Worm (Caenorhabditis elegans): ENCODE data around the gene R12B2.7.

Gene R12B2.7

DNA sequence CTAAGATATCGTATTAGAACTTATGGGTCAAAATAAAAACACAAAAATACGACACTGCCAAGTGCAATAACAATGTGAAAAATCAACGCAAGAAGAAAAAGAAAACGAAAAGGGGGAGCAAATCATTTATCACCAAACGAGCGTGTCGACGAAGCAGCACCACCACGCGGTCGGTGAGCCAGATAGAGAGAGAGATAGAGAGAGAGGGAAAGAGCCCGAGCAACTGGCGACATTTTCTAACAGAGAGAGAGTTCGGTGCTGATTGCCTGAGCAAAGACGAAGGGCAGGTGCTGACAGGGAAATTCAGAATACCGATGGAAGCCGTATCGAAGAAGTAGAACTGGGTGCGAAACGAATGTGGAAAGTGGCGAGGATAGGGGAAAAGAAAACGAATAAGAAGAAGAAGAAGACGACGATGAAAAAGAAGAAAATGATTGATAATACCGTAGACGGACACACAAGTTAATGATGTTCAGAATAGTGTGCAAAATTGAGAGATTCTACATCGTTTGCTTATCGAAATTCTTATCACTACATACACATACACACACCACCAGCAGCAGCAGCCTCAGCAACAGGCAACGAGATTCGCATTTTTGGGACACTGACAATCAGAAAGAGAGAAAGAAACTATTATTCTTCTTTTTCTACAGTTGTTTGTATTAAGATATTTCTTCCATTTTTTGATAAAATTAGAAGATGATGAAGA lies 20.5 kb downstream of the R12B2.7 start (continued):
- peak in 1 of 2 experiments; percentile 31 for TF ChIP-seq mdl-1 (tag; optimal IDR thresholded peaks at IDR 0.05)
- peak in 1 of 2 experiments; percentile 1 for TF ChIP-seq daf-16 (GFP tag; optimal IDR thresholded peaks at IDR 0.05)
- peak; percentile 69 for TF ChIP-seq daf-16 (tag; optimal IDR thresholded peaks at IDR 0.05)

DNA sequence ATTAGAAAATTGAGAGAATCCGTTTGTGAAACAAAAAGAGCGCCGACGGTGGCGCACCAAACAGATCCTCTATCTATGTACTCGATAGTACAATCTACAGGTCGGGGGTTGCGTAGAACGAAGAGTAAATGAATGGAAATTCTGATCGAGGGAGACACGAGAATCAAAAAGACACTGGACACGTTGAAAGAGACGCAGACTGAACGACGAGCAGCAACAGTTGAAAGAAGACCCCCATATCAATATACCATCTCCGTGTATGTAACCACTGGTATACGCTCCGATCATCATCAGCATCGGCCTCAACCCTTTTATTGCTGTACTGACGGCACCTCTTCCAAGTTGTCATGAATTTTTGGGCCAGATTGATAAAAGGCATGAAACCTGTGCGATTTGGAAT lies 21.4 kb downstream of the R12B2.7 start:
- TF ChIP-seq daf-16 (GFP tag; optimal IDR thresholded peaks at IDR 0.05) (no peak), daf-16 (tag; optimal IDR thresholded peaks at IDR 0.05) (peak; percentile 30), fos-1 (tag; optimal IDR thresholded peaks at IDR 0.05) (no peak), saeg-2 (GFP tag; IDR thresholded peaks at IDR 0.05) (no peak), ama-1 (optimal IDR thresholded peaks at IDR 0.05) (no peak), nhr-41 (GFP tag; IDR thresholded peaks at IDR 0.05) (no peak), unc-62 (GFP tag; optimal IDR thresholded peaks at IDR 0.05 in 1 of 2) (peak in 1 of 2 experiments; percentile 86), unc-62 (tag; optimal IDR thresholded peaks at IDR 0.05) (no peak), mdl-1 (tag; optimal IDR thresholded peaks at IDR 0.05) (peak in 1 of 2 experiments; percentile 2)

DNA sequence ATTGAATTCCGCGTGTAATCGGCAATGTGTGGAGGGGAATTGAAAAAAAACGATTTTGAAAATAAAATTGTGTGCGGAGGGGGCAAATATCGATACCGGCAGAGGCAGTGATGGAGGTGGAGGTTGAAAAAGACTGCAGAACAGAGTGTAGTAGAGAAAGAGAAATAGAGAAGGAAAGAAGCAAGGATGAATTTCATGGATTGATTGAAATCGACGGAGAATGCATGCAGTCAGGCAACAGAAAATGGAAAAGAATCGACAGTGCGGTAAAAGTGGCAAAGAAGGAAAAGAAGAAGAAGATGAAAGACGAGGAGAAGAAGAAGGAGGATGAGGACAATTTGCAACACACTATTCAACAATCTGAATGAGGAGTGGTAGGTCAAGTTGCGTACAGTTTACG lies 22.0 kb downstream of the R12B2.7 start, which contains the start of gene W04D12.1:
W04D12.1 (plus strand) TSS at position 111 of the 400 bp plus-strand sequence.
- no peak for TF ChIP-seq R02D3.7 (tag; optimal IDR thresholded peaks at IDR 0.05)
- peak in 1 of 2 experiments; percentile 63 for TF ChIP-seq unc-62 (GFP tag; optimal IDR thresholded peaks at IDR 0.05 in 1 of 2)
- TF ChIP-seq unc-62 (tag; optimal IDR thresholded peaks at IDR 0.05), result no peak
- no peak for TF ChIP-seq Y105C5A.15 (GFP tag; IDR thresholded peaks at IDR 0.05)
- TF ChIP-seq nhr-42 (GFP tag; IDR thresholded peaks at IDR 0.05), result no peak
- no peak for TF ChIP-seq lin-39 (tag; optimal IDR thresholded peaks at IDR 0.05)
- TF ChIP-seq ama-1 (optimal IDR thresholded peaks at IDR 0.05), result no peak
- no peak for TF ChIP-seq snpc-4 (tag; optimal IDR thresholded peaks at IDR 0.05)
- TF ChIP-seq Y48G9A.11 (GFP tag; IDR thresholded peaks at IDR 0.05), result no peak
- 0 out of 2 replicates have a peak, but pooled peaks have one; percentile 15 for TF ChIP-seq ZK337.2 (GFP tag; IDR thresholded peaks at IDR 0.05)
- TF ChIP-seq nhr-111 (GFP tag; optimal IDR thresholded peaks at IDR 0.05), result no peak
- no peak for TF ChIP-seq F37D6.2 (tag; optimal IDR thresholded peaks at IDR 0.05)
- TF ChIP-seq nhr-77 (tag; optimal IDR thresholded peaks at IDR 0.05), result no peak
- no peak for TF ChIP-seq lin-38 (GFP tag; IDR thresholded peaks at IDR 0.05)
- TF ChIP-seq zag-1 (tag; optimal IDR thresholded peaks at IDR 0.05), result no peak
- TF ChIP-seq snpc-1.2 (GFP tag; IDR thresholded peaks at IDR 0.05), result 0 out of 2 replicates have a peak, but pooled peaks have one; percentile 32
- TF ChIP-seq ceh-20 (GFP tag; IDR thresholded peaks at IDR 0.05), result no peak

DNA sequence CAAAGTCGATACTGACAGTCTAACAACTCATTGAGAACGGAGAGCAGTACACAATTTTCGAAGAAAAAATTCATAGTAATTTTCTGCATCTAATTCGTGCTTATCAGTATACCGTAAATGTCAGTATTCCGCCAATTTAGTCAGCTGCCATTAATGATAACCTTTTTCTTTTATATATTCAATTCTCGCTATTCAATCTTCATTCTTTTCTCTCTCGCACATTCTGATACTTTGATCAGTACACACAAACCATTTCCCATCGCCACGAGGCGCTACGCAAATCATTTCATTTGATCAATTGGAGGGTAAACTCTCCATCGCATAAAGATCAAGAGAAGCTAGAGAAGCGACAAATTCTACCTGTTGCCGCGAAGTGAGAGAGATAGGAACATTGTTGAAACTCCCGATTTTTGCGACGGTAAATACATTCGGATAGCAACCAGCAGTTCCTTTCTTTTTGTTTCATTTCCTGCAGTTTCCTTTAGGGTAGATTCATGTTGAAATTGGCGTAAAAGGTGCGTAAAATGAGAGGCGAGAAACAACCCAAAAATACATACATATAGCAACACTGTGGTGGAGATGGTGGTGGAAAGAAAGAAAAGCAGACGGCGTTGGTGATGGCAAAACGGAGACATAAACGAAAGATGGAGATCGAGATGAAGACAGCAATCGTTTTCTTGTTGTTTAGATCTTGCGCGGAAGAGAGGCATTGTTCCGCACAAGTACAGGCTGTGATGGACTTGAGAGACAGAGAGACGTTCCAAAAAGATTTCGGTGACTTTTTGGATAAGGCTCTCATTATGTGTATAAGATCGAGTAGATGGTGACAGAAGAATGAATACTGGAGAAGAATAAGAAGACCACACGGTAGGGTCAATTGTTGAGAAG lies 23.6 kb downstream of the R12B2.7 start:
- TF ChIP-seq daf-8 (GFP tag; IDR thresholded peaks at IDR 0.05) (no peak), snpc-4 (tag; optimal IDR thresholded peaks at IDR 0.05) (no peak), egl-27 (tag; optimal IDR thresholded peaks at IDR 0.05) (no peak), dpl-1 (GFP tag; optimal IDR thresholded peaks at IDR 0.05) (no peak), hmg-1.1 (GFP tag; IDR thresholded peaks at IDR 0.05) (0 out of 2 replicates have a peak, but pooled peaks have one; percentile 7), cey-2 (tag; optimal IDR thresholded peaks at IDR 0.05; ENCODE audit: borderline replicate concordance, insufficient read depth) (peak; percentile 9), nhr-76 (tag; optimal IDR thresholded peaks at IDR 0.05) (no peak), mxl-3 (GFP tag; optimal IDR thresholded peaks at IDR 0.05) (peak; percentile 86), saeg-2 (GFP tag; IDR thresholded peaks at IDR 0.05) (no peak), ZK337.2 (GFP tag; IDR thresholded peaks at IDR 0.05) (no peak), nhr-11 (tag; optimal IDR thresholded peaks at IDR 0.05) (no peak), hlh-11 (tag; optimal IDR thresholded peaks at IDR 0.05) (peak; percentile 93), ama-1 (optimal IDR thresholded peaks at IDR 0.05) (peak; percentile 33), ceh-82 (tag; optimal IDR thresholded peaks at IDR 0.05) (no peak), pqm-1 (tag; optimal IDR thresholded peaks at IDR 0.05) (peak; percentile 93), nhr-6 (tag; optimal IDR thresholded peaks at IDR 0.05) (peak; percentile 67), lsy-2 (tag; optimal IDR thresholded peaks at IDR 0.05) (peak; percentile 55 to 58), unc-39 (tag; optimal IDR thresholded peaks at IDR 0.05) (no peak), nhr-237 (tag; optimal IDR thresholded peaks at IDR 0.05) (no peak), nhr-10 (tag; optimal IDR thresholded peaks at IDR 0.05) (peak; percentile 52), nhr-102 (tag; optimal IDR thresholded peaks at IDR 0.05) (peak; percentile 6), F44E2.7 (GFP tag; IDR thresholded peaks at IDR 0.05) (no peak), madf-9 (GFP tag; conservative IDR thresholded peaks at IDR 0.05) (no peak), D1046.2 (GFP tag; IDR thresholded peaks at IDR 0.05) (no peak), Y5F2A.4 (GFP tag; optimal IDR thresholded peaks at IDR 0.05) (no peak)

Data from whole organism, L4 larva.